Worm (Caenorhabditis elegans) whole organism, L3 larva: ENCODE measurements around the gene ntr-2.

Experiments
- R02D3.7 ChIP-seq: fragments of 150-350 bp; optimal IDR thresholded peaks from 2 replicates; lab custom pipeline; 2014; ENCODE audit warnings: missing biosample characterization, missing genetic modification characterization
- ZK546.5 ChIP-seq: sonication (generic microtip); optimal IDR thresholded peaks from 2 replicates; lab custom pipeline; 2017; ENCODE audit warnings: missing biosample characterization, missing genetic modification characterization
- aly-2 ChIP-seq: fragments of 150-350 bp; optimal IDR thresholded peaks from 2 replicates; lab custom pipeline; 2014; ENCODE audit warnings: missing biosample characterization, missing genetic modification characterization
- ama-1 ChIP-seq: fragments of 150-350 bp; optimal IDR thresholded peaks from 2 replicates; lab custom pipeline; 2018
- ceh-16 ChIP-seq: sonication (generic microtip); optimal IDR thresholded peaks from 2 replicates; lab custom pipeline; 2017; ENCODE audit warnings: missing biosample characterization, missing genetic modification characterization
- ceh-28 ChIP-seq: fragments of 150-350 bp; optimal IDR thresholded peaks from 2 replicates; lab custom pipeline; 2014; ENCODE audit warnings: missing biosample characterization, missing genetic modification reagents, missing genetic modification characterization
- ceh-82 ChIP-seq: fragments of 150-350 bp; optimal IDR thresholded peaks from 2 replicates; lab custom pipeline; 2014; ENCODE audit warnings: missing biosample characterization, missing genetic modification characterization
- ceh-9 ChIP-seq: sonication (generic microtip); optimal IDR thresholded peaks from 2 replicates; lab custom pipeline; 2018; ENCODE audit warnings: missing biosample characterization, missing genetic modification characterization
- daf-12 ChIP-seq: fragments of 150-350 bp; optimal IDR thresholded peaks from 2 replicates; lab custom pipeline; 2014; ENCODE audit warnings: missing biosample characterization, missing genetic modification reagents, missing genetic modification characterization
- egl-27 ChIP-seq: sonication (generic microtip); optimal IDR thresholded peaks from 4 replicates; lab custom pipeline; 2017; ENCODE audit warnings: missing biosample characterization, missing genetic modification reagents, missing genetic modification characterization
- egl-5 ChIP-seq: fragments of 150-350 bp; optimal IDR thresholded peaks from 2 replicates; lab custom pipeline; 2017; ENCODE audit warnings: missing biosample characterization, missing genetic modification reagents, missing genetic modification characterization, inconsistent platforms
- elt-1 ChIP-seq: fragments of 150-350 bp; optimal IDR thresholded peaks from 2 replicates; lab custom pipeline; 2014; ENCODE audit warnings: missing biosample characterization, missing genetic modification characterization
- elt-2 ChIP-seq: sonication (generic microtip); optimal IDR thresholded peaks from 2 replicates; lab custom pipeline; 2016; ENCODE audit warnings: missing genetic modification reagents, mild to moderate bottlenecking, missing genetic modification characterization, missing compliant biosample characterization
- elt-3 ChIP-seq, 3 experiments: fragments of 150-350 bp in 1 of 3; sonication (generic microtip) in 2 of 3; optimal IDR thresholded peaks; 2 replicates in 2 of 3; 4 replicates in 1 of 3; lab custom pipeline; 2014 to 2017; ENCODE audit warnings: missing biosample characterization in 3 of 3, missing genetic modification characterization in 3 of 3
- eor-1 ChIP-seq, 2 experiments: fragments of 150-350 bp; optimal IDR thresholded peaks; 2 replicates each; lab custom pipeline; 2014 to 2018; ENCODE audit warnings: missing biosample characterization in 2 of 2, missing genetic modification characterization in 2 of 2
- fkh-10 ChIP-seq: sonication (generic microtip); optimal IDR thresholded peaks from 2 replicates; lab custom pipeline; 2017; ENCODE audit warnings: missing biosample characterization, missing genetic modification reagents, missing genetic modification characterization
- fkh-2 ChIP-seq: fragments of 150-350 bp; optimal IDR thresholded peaks from 2 replicates; lab custom pipeline; 2014; ENCODE audit warnings: missing biosample characterization, missing genetic modification reagents, missing genetic modification characterization
- fos-1 ChIP-seq: fragments of 150-350 bp; optimal IDR thresholded peaks from 2 replicates; lab custom pipeline; 2014; ENCODE audit warnings: missing biosample characterization, missing genetic modification characterization
- hmg-11 ChIP-seq: sonication (generic microtip); optimal IDR thresholded peaks from 2 replicates; lab custom pipeline; 2016; ENCODE audit warnings: missing genetic modification characterization, missing compliant biosample characterization
- jun-1 ChIP-seq: fragments of 150-350 bp; optimal IDR thresholded peaks from 2 replicates; lab custom pipeline; 2014; ENCODE audit warnings: missing biosample characterization, missing genetic modification reagents, missing genetic modification characterization
- lin-15B ChIP-seq: fragments of 150-350 bp; optimal IDR thresholded peaks from 2 replicates; lab custom pipeline; 2014; ENCODE audit warnings: missing biosample characterization, missing genetic modification characterization
- lin-39 ChIP-seq: fragments of 150-350 bp; optimal IDR thresholded peaks from 2 replicates; lab custom pipeline; 2018; ENCODE audit warnings: missing biosample characterization, missing genetic modification reagents, missing genetic modification characterization
- lsy-12 ChIP-seq: sonication (generic microtip); optimal IDR thresholded peaks from 2 replicates; lab custom pipeline; 2016; ENCODE audit warnings: mild to moderate bottlenecking, missing genetic modification characterization, missing compliant biosample characterization
- mdl-1 ChIP-seq: fragments of 150-350 bp; optimal IDR thresholded peaks from 2 replicates; lab custom pipeline; 2014; ENCODE audit warnings: missing biosample characterization, missing genetic modification characterization
- mml-1 ChIP-seq: fragments of 150-350 bp; sonication (generic microtip); optimal IDR thresholded peaks from 3 replicates; lab custom pipeline; 2014; ENCODE audit warnings: missing biosample characterization, missing genetic modification characterization
- nfya-1 ChIP-seq: sonication (generic microtip); optimal IDR thresholded peaks from 2 replicates; lab custom pipeline; 2017; ENCODE audit warnings: missing genetic modification characterization, mild to moderate bottlenecking, missing compliant biosample characterization, antibody characterized with exemption, moderate library complexity; ENCODE audit not compliant: insufficient read depth
- nhr-12 ChIP-seq: fragments of 150-350 bp; optimal IDR thresholded peaks from 2 replicates; lab custom pipeline; 2014; ENCODE audit warnings: missing biosample characterization, missing genetic modification characterization
- nhr-23 ChIP-seq: fragments of 150-350 bp; optimal IDR thresholded peaks from 2 replicates; lab custom pipeline; 2014; ENCODE audit warnings: missing biosample characterization, missing genetic modification reagents, missing genetic modification characterization
- nhr-237 ChIP-seq: fragments of 150-350 bp; optimal IDR thresholded peaks from 2 replicates; lab custom pipeline; 2014; ENCODE audit warnings: missing biosample characterization, missing genetic modification characterization
- nhr-25 ChIP-seq: sonication (generic microtip); optimal IDR thresholded peaks from 2 replicates; lab custom pipeline; 2017; ENCODE audit warnings: missing biosample characterization, missing genetic modification characterization
- nhr-67 ChIP-seq: fragments of 150-350 bp; optimal IDR thresholded peaks from 2 replicates; lab custom pipeline; 2014; ENCODE audit warnings: missing biosample characterization, missing genetic modification characterization
- nhr-76 ChIP-seq: fragments of 150-350 bp; sonication (generic microtip); optimal IDR thresholded peaks from 5 replicates; lab custom pipeline; 2014; ENCODE audit warnings: missing biosample characterization, missing genetic modification characterization
- nhr-77 ChIP-seq: fragments of 150-350 bp; optimal IDR thresholded peaks from 2 replicates; lab custom pipeline; 2014; ENCODE audit warnings: missing biosample characterization, missing genetic modification characterization
- pha-4 ChIP-seq: fragments of 150-350 bp; optimal IDR thresholded peaks from 2 replicates; lab custom pipeline; 2014; ENCODE audit warnings: missing biosample characterization, missing genetic modification reagents, missing genetic modification characterization
- pqm-1 ChIP-seq: fragments of 150-350 bp; optimal IDR thresholded peaks from 2 replicates; lab custom pipeline; 2017; ENCODE audit warnings: missing biosample characterization, missing genetic modification characterization, inconsistent platforms
- sea-2 ChIP-seq: fragments of 150-350 bp; sonication (generic microtip); optimal IDR thresholded peaks from 4 replicates; lab custom pipeline; 2014; ENCODE audit warnings: missing biosample characterization, missing genetic modification reagents, missing genetic modification characterization
- snpc-4 ChIP-seq: fragments of 150-350 bp; optimal IDR thresholded peaks from 2 replicates; lab custom pipeline; 2014; ENCODE audit warnings: missing biosample characterization, missing genetic modification characterization
- tbx-2 ChIP-seq: sonication (generic microtip); optimal IDR thresholded peaks from 2 replicates; lab custom pipeline; 2016; ENCODE audit warnings: mild to moderate bottlenecking, missing genetic modification characterization, missing compliant biosample characterization
- unc-39 ChIP-seq: sonication (generic microtip); optimal IDR thresholded peaks from 4 replicates; lab custom pipeline; 2017; ENCODE audit warnings: missing biosample characterization, missing genetic modification characterization
- unc-62 ChIP-seq: fragments of 150-350 bp; sonication (generic microtip); optimal IDR thresholded peaks from 4 replicates; lab custom pipeline; 2014; ENCODE audit warnings: missing biosample characterization, missing genetic modification reagents, missing genetic modification characterization
- zag-1 ChIP-seq: fragments of 150-350 bp; optimal IDR thresholded peaks from 2 replicates; lab custom pipeline; 2014; ENCODE audit warnings: missing biosample characterization, missing genetic modification characterization
- ztf-11 ChIP-seq: fragments of 150-350 bp; optimal IDR thresholded peaks from 2 replicates; lab custom pipeline; 2014; ENCODE audit warnings: missing biosample characterization, missing genetic modification characterization
- ztf-4 ChIP-seq: fragments of 150-350 bp; optimal IDR thresholded peaks from 2 replicates; lab custom pipeline; 2014; ENCODE audit warnings: missing biosample characterization, missing genetic modification characterization

The ntr-2 gene

DNA sequence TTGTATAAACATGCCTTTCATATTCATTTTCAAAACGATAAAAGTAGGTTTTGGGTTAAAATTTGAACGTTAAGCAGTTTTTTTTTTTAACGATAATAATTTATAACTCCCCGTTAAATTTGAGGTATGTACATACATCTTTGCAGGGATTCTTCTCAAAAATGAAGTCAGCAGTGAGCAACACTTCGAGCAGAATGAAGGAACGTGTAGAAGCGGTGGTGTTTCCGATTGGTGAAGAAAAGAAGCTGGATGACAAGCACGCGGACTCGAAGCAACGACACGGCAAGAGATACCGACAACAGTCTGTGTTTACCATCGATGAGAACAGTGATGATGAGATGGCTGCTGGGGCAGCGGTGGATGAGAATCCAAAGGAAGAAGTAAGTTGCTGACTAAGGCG lies 44.3 kb upstream of the ntr-2 start:
- no peak for TF ChIP-seq mml-1 (tag; lab: Kevin White, UChicago)
- no peak for TF ChIP-seq unc-62 (GFP tag; lab: Kevin White, UChicago)
- TF ChIP-seq ztf-4 (tag; lab: Kevin White, UChicago), result no peak
- no peak for TF ChIP-seq lin-15B (tag; lab: Kevin White, UChicago)
- no peak for TF ChIP-seq ZK546.5 (tag; lab: Kevin White, UChicago)
- TF ChIP-seq jun-1 (tag; lab: Kevin White, UChicago), result no peak
- TF ChIP-seq nhr-67 (tag; lab: Kevin White, UChicago), result no peak
- no peak for TF ChIP-seq zag-1 (tag; lab: Kevin White, UChicago)
- no peak for TF ChIP-seq R02D3.7
- no peak for TF ChIP-seq ceh-9 (tag; lab: Kevin White, UChicago)
- no peak for TF ChIP-seq fkh-2 (tag; lab: Kevin White, UChicago)
- no peak for TF ChIP-seq hmg-11 (tag; lab: Kevin White, UChicago)
- no peak for TF ChIP-seq sea-2 (GFP tag; lab: Kevin White, UChicago)
- no peak for TF ChIP-seq mdl-1 (tag; lab: Kevin White, UChicago)
- no peak for TF ChIP-seq snpc-4 (tag; lab: Kevin White, UChicago)
- no peak for TF ChIP-seq nhr-76
- no peak for TF ChIP-seq aly-2 (tag; lab: Kevin White, UChicago)
- TF ChIP-seq fos-1 (tag; lab: Kevin White, UChicago), result no peak
- no peak for TF ChIP-seq ceh-82
- no peak for TF ChIP-seq nhr-12 (tag; lab: Kevin White, UChicago)

DNA sequence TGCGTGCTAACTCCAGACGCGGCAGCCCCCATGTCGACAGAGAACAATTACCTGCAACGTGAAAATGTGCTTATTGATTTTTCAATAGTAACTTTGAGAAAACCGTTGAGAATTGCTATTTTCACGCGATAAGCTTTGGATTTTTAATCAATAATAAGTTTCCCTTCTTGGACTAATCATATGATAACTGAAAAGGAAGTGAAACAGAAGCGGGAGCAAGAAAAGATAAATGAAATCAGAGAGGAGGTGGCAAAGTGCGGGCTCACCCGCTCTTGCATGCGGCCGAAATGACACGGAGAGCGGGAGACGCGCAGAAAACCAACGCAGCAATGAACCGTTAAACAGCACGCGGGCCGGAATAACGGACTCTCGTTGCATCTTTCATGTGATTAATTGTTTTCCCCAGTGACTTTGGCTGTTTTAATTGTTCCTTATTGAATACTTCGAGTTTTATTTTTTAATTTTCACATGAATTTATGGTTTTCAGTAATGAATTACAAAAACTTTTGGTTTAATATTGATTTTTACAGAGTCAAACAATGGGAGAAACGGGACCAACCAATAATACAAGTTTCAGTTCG lies 41.6 kb upstream of the ntr-2 start, which contains the start of the genes flwr-1 and tbc-1:
Gene flwr-1 (minus strand): TSS at position 51 of the 581 bp plus-strand sequence.
Gene tbc-1 (plus strand): TSS at position 531 of the 581 bp plus-strand sequence.
- TF ChIP-seq nhr-237 (no peak), zag-1 (tag; lab: Kevin White, UChicago) (no peak), ama-1 (lab: Kevin White, UChicago) (no peak), fkh-10 (GFP tag; lab: Kevin White, UChicago) (no peak), nhr-23 (tag; lab: Kevin White, UChicago) (no peak), nhr-77 (no peak), ceh-82 (no peak), jun-1 (tag; lab: Kevin White, UChicago) (no peak), daf-12 (tag; lab: Kevin White, UChicago) (no peak), eor-1 (tag; optimal IDR thresholded peaks at IDR 0.05; lab: Kevin White, UChicago) (no peak), ceh-28 (tag; lab: Kevin White, UChicago) (peak; percentile 9), lin-39 (tag; lab: Kevin White, UChicago) (peak; percentile 76), aly-2 (tag; lab: Kevin White, UChicago) (no peak), ceh-16 (no peak), snpc-4 (tag; lab: Kevin White, UChicago) (peak; percentile 27), tbx-2 (tag; lab: Kevin White, UChicago) (no peak), unc-62 (GFP tag; lab: Kevin White, UChicago) (no peak), pha-4 (tag; lab: Kevin White, UChicago) (peak; percentile 45), egl-5 (tag; lab: Kevin White, UChicago) (peak; percentile 43), mml-1 (tag; lab: Kevin White, UChicago) (no peak), elt-1 (tag; lab: Kevin White, UChicago) (no peak), elt-2 (tag; lab: Kevin White, UChicago) (peak; percentile 45), ztf-4 (tag; lab: Kevin White, UChicago) (no peak), fkh-2 (tag; lab: Kevin White, UChicago) (no peak), egl-27 (tag; lab: Kevin White, UChicago) (no peak), elt-3 (tag; optimal IDR thresholded peaks at IDR 0.05; lab: Kevin White, UChicago) (no peak), mdl-1 (tag; lab: Kevin White, UChicago) (no peak), hmg-11 (tag; lab: Kevin White, UChicago) (peak; percentile 22), unc-39 (no peak), ceh-9 (tag; lab: Kevin White, UChicago) (no peak), ztf-11 (tag; lab: Kevin White, UChicago) (no peak), lsy-12 (tag; lab: Kevin White, UChicago) (no peak), pqm-1 (tag; lab: Kevin White, UChicago) (no peak), nhr-25 (tag; lab: Kevin White, UChicago) (no peak), lin-15B (tag; lab: Kevin White, UChicago) (peak; percentile 52), R02D3.7 (no peak), nfya-1 (no peak)
